Fruit fly (Drosophila melanogaster) whole organism, embryonic: ENCODE measurements around the gene CG14341.

ENCODE experiments used
- Aef1 ChIP-seq: fragments of 200-800 bp; sonication (Bioruptor generic); IDR thresholded peaks from 3 replicates; pipeline ENCODE4 v1.3.6; 2022; ENCODE audit warnings: missing biosample characterization, missing genetic modification characterization
- Bdp1 ChIP-seq: fragments of 200-800 bp; sonication (Bioruptor generic); optimal IDR thresholded peaks from 3 replicates; lab custom pipeline; 2016; ENCODE audit warnings: missing biosample characterization, missing genetic modification characterization
- BtbVII ChIP-seq: fragments of 200-800 bp; sonication (Bioruptor generic); optimal IDR thresholded peaks from 3 replicates; lab custom pipeline; 2017; ENCODE audit warnings: missing biosample characterization, mild to moderate bottlenecking, missing genetic modification characterization
- CG10959 ChIP-seq: fragments of 200-800 bp; sonication (Bioruptor generic); IDR thresholded peaks from 2 replicates; pipeline ENCODE4 v1.3.6; 2022; ENCODE audit warnings: missing biosample characterization, missing genetic modification characterization
- CG11085 ChIP-seq: fragments of 200-800 bp; sonication (Bioruptor generic); IDR thresholded peaks from 2 replicates; pipeline ENCODE4 v1.3.6; 2022; ENCODE audit warnings: missing biosample characterization, missing genetic modification characterization
- CG11247 ChIP-seq: fragments of 200-800 bp; sonication (Bioruptor generic); IDR thresholded peaks from 2 replicates; pipeline ENCODE4 v1.3.6; 2022; ENCODE audit warnings: missing biosample characterization, missing genetic modification characterization
- CG11695 ChIP-seq: fragments of 200-800 bp; sonication (Bioruptor generic); IDR thresholded peaks from 3 replicates; pipeline ENCODE4 v1.3.6; 2022; ENCODE audit warnings: missing biosample characterization, missing genetic modification characterization
- CG11723 ChIP-seq: fragments of 200-800 bp; sonication (Bioruptor generic); optimal IDR thresholded peaks from 2 replicates; lab custom pipeline; 2017; ENCODE audit warnings: missing biosample characterization, mild to moderate bottlenecking, missing genetic modification characterization
- CG12299 ChIP-seq: fragments of 200-800 bp; sonication (Bioruptor generic); optimal IDR thresholded peaks from 2 replicates; lab custom pipeline; 2018; ENCODE audit warnings: missing biosample characterization, mild to moderate bottlenecking, missing genetic modification characterization
- CG15479 ChIP-seq: fragments of 200-800 bp; sonication (Bioruptor generic); optimal IDR thresholded peaks from 3 replicates; lab custom pipeline; 2019; ENCODE audit warnings: missing biosample characterization, mild to moderate bottlenecking, missing genetic modification characterization, moderate library complexity
- CG18764 ChIP-seq: fragments of 200-800 bp; sonication (Bioruptor generic); optimal IDR thresholded peaks from 3 replicates; lab custom pipeline; 2016; ENCODE audit warnings: missing biosample characterization, missing genetic modification characterization
- CG32532 ChIP-seq: fragments of 200-800 bp; sonication (Bioruptor generic); IDR thresholded peaks from 2 replicates; pipeline ENCODE4 v1.3.6; 2022; ENCODE audit warnings: missing biosample characterization, missing genetic modification characterization
- CG32772 ChIP-seq: fragments of 200-800 bp; sonication (Bioruptor generic); IDR thresholded peaks from 2 replicates; pipeline ENCODE4 v1.3.6; 2022; ENCODE audit warnings: missing biosample characterization, missing genetic modification characterization
- CG34376 ChIP-seq: fragments of 200-800 bp; sonication (Bioruptor generic); optimal IDR thresholded peaks from 2 replicates; lab custom pipeline; 2018; ENCODE audit warnings: missing biosample characterization, mild to moderate bottlenecking, missing genetic modification characterization
- CG3847 ChIP-seq: fragments of 200-800 bp; sonication (Bioruptor generic); IDR thresholded peaks from 2 replicates; pipeline ENCODE4 v1.3.6; 2022; ENCODE audit warnings: missing biosample characterization, missing genetic modification characterization
- CG4707 ChIP-seq: fragments of 200-800 bp; sonication (Bioruptor generic); optimal IDR thresholded peaks from 2 replicates; lab custom pipeline; 2018; ENCODE audit warnings: missing biosample characterization, mild to moderate bottlenecking, missing genetic modification characterization, moderate library complexity
- CG6683 ChIP-seq: fragments of 200-800 bp; sonication (Bioruptor generic); optimal IDR thresholded peaks from 2 replicates; lab custom pipeline; 2017; ENCODE audit warnings: missing biosample characterization, mild to moderate bottlenecking, missing genetic modification characterization, missing genetic modification reagents
- CG6689 ChIP-seq: fragments of 200-800 bp; sonication (Bioruptor generic); IDR thresholded peaks from 2 replicates; pipeline ENCODE4 v1.3.6; 2022; ENCODE audit warnings: missing biosample characterization, missing genetic modification characterization
- CG7271 ChIP-seq: fragments of 200-800 bp; sonication (Bioruptor generic); optimal IDR thresholded peaks from 2 replicates; lab custom pipeline; 2018; ENCODE audit warnings: missing biosample characterization, mild to moderate bottlenecking, missing genetic modification characterization, moderate library complexity
- CG8089 ChIP-seq: fragments of 200-800 bp; sonication (Bioruptor generic); optimal IDR thresholded peaks from 3 replicates; lab custom pipeline; 2016; ENCODE audit warnings: missing biosample characterization, missing genetic modification characterization
- CG8281 ChIP-seq: fragments of 200-800 bp; sonication (Bioruptor generic); optimal IDR thresholded peaks from 2 replicates; lab custom pipeline; 2018; ENCODE audit warnings: missing biosample characterization, mild to moderate bottlenecking, missing genetic modification characterization, moderate library complexity
- CG9215 ChIP-seq: fragments of 200-800 bp; sonication (Bioruptor generic); IDR thresholded peaks from 2 replicates; pipeline ENCODE4 v1.3.6; 2022; ENCODE audit warnings: missing biosample characterization, missing genetic modification characterization
- CG9437 ChIP-seq: fragments of 200-800 bp; sonication (Bioruptor generic); optimal IDR thresholded peaks from 2 replicates; lab custom pipeline; 2018; ENCODE audit warnings: missing biosample characterization, mild to moderate bottlenecking, missing genetic modification characterization
- CG9817 ChIP-seq: fragments of 200-800 bp; sonication (Bioruptor generic); optimal IDR thresholded peaks from 2 replicates; lab custom pipeline; 2018; ENCODE audit warnings: missing biosample characterization, mild to moderate bottlenecking, missing genetic modification characterization, moderate library complexity
- CrebB ChIP-seq: fragments of 200-800 bp; sonication (Bioruptor generic); optimal IDR thresholded peaks from 3 replicates; lab custom pipeline; 2018; ENCODE audit warnings: missing biosample characterization, mild to moderate bottlenecking, missing genetic modification characterization
- D19B ChIP-seq: fragments of 200-800 bp; sonication (Bioruptor generic); optimal IDR thresholded peaks from 2 replicates; lab custom pipeline; 2017; ENCODE audit warnings: missing biosample characterization, mild to moderate bottlenecking, missing genetic modification characterization
- Dek ChIP-seq: fragments of 200-800 bp; sonication (Bioruptor generic); optimal IDR thresholded peaks from 3 replicates; lab custom pipeline; 2019; ENCODE audit warnings: missing biosample characterization, mild to moderate bottlenecking, missing genetic modification characterization, moderate library complexity
- Dfd ChIP-seq, 2 experiments: fragments of >200 bp; optimal IDR thresholded peaks; 2 replicates each; lab custom pipeline; 2017; ENCODE audit warnings: missing biosample characterization in 2 of 2, missing genetic modification characterization in 2 of 2
- Eip74EF ChIP-seq, 2 experiments: fragments of 200-800 bp in 1 of 2; fragments of >200 bp in 1 of 2; sonication (Bioruptor generic) in 1 of 2; optimal IDR thresholded peaks; 2 replicates each; lab custom pipeline; 2017 to 2019; ENCODE audit warnings: missing biosample characterization in 2 of 2, missing genetic modification characterization in 2 of 2, mild to moderate bottlenecking in 1 of 2, moderate library complexity in 1 of 2
- Ets65A ChIP-seq: fragments of 200-800 bp; sonication (Bioruptor generic); peaks from one replicate; lab custom pipeline; 2016; ENCODE audit warnings: missing biosample characterization, missing genetic modification characterization
- HLH54F ChIP-seq: fragments of 200-800 bp; sonication (Bioruptor generic); optimal IDR thresholded peaks from 3 replicates; lab custom pipeline; 2016; ENCODE audit warnings: missing biosample characterization, missing genetic modification characterization
- HLHmδ ChIP-seq: fragments of 200-800 bp; sonication (Bioruptor generic); optimal IDR thresholded peaks from 2 replicates; lab custom pipeline; 2018; ENCODE audit warnings: missing biosample characterization, mild to moderate bottlenecking, missing genetic modification characterization, moderate library complexity
- Meics ChIP-seq: fragments of 200-800 bp; sonication (Bioruptor generic); optimal IDR thresholded peaks from 2 replicates; lab custom pipeline; 2017; ENCODE audit warnings: missing biosample characterization, mild to moderate bottlenecking, missing genetic modification characterization
- Mrtf ChIP-seq: fragments of 200-800 bp; sonication (Bioruptor generic); IDR thresholded peaks from 3 replicates; pipeline ENCODE4 v1.3.6; 2022; ENCODE audit warnings: missing biosample characterization, missing genetic modification characterization
- Nf-YB ChIP-seq: fragments of 200-800 bp; sonication (Bioruptor generic); optimal IDR thresholded peaks from 3 replicates; lab custom pipeline; 2019; ENCODE audit warnings: missing biosample characterization, mild to moderate bottlenecking, missing genetic modification characterization, moderate library complexity
- Ptx1 ChIP-seq: fragments of 200-800 bp; sonication (Bioruptor generic); IDR thresholded peaks from 2 replicates; pipeline ENCODE4 v1.3.6; 2022; ENCODE audit warnings: missing biosample characterization, missing genetic modification characterization
- Rfx ChIP-seq: fragments of 200-800 bp; sonication (Bioruptor generic); IDR thresholded peaks from 2 replicates; pipeline ENCODE4 v1.3.6; 2022; ENCODE audit warnings: missing biosample characterization, missing genetic modification characterization
- ac ChIP-seq: fragments of 200-800 bp; sonication (Bioruptor generic); optimal IDR thresholded peaks from 3 replicates; lab custom pipeline; 2017; ENCODE audit warnings: missing biosample characterization, mild to moderate bottlenecking, missing genetic modification characterization
- bab2 ChIP-seq: fragments of 200-800 bp; sonication (Bioruptor generic); optimal IDR thresholded peaks from 2 replicates; lab custom pipeline; 2016; ENCODE audit warnings: missing biosample characterization, missing genetic modification characterization
- cas ChIP-seq: fragments of 200-800 bp; sonication (Bioruptor generic); IDR thresholded peaks from 2 replicates; pipeline ENCODE4 v1.3.6; 2022; ENCODE audit warnings: missing biosample characterization, missing genetic modification characterization
- da ChIP-seq: fragments of 200-800 bp; sonication (Bioruptor generic); optimal IDR thresholded peaks from 2 replicates; lab custom pipeline; 2016; ENCODE audit warnings: missing biosample characterization, missing genetic modification characterization
- fru ChIP-seq: fragments of >200 bp; optimal IDR thresholded peaks from 2 replicates; lab custom pipeline; 2017
- maf-S ChIP-seq: fragments of 200-800 bp; sonication (Bioruptor generic); optimal IDR thresholded peaks from 2 replicates; lab custom pipeline; 2016; ENCODE audit warnings: missing biosample characterization, missing genetic modification characterization
- mld ChIP-seq: fragments of 200-800 bp; sonication (Bioruptor generic); IDR thresholded peaks from 3 replicates; pipeline ENCODE4 v1.3.6; 2022; ENCODE audit warnings: missing biosample characterization, missing genetic modification characterization; ENCODE audit not compliant: partially characterized antibody
- nerfin-2 ChIP-seq: fragments of 200-800 bp; sonication (Bioruptor generic); IDR thresholded peaks from 2 replicates; pipeline ENCODE4 v1.3.6; 2022; ENCODE audit warnings: missing biosample characterization, missing genetic modification characterization; ENCODE audit not compliant: partially characterized antibody
- onecut ChIP-seq: fragments of 200-800 bp; sonication (Bioruptor generic); IDR thresholded peaks from 2 replicates; pipeline ENCODE4 v1.3.6; 2022; ENCODE audit warnings: missing biosample characterization, missing genetic modification characterization
- org-1 ChIP-seq: fragments of 200-800 bp; sonication (Bioruptor generic); optimal IDR thresholded peaks from 2 replicates; lab custom pipeline; 2017; ENCODE audit warnings: missing biosample characterization, missing genetic modification characterization
- p53 ChIP-seq: fragments of 200-800 bp; sonication (Bioruptor generic); optimal IDR thresholded peaks from 2 replicates; lab custom pipeline; 2016; ENCODE audit warnings: missing biosample characterization, missing genetic modification characterization
- phol ChIP-seq: fragments of 200-800 bp; sonication (Bioruptor generic); optimal IDR thresholded peaks from 3 replicates; lab custom pipeline; 2018; ENCODE audit warnings: missing biosample characterization, mild to moderate bottlenecking, missing genetic modification characterization, moderate library complexity
- shn ChIP-seq: fragments of 200-800 bp; sonication (Bioruptor generic); optimal IDR thresholded peaks from 3 replicates; lab custom pipeline; 2016; ENCODE audit warnings: missing biosample characterization, missing genetic modification characterization
- vnd ChIP-seq: fragments of 200-800 bp; sonication (Bioruptor generic); IDR thresholded peaks from 3 replicates; pipeline ENCODE4 v1.3.6; 2022; ENCODE audit warnings: missing biosample characterization, missing genetic modification characterization; ENCODE audit not compliant: partially characterized antibody
- z ChIP-seq: fragments of 200-800 bp; sonication (Bioruptor generic); IDR thresholded peaks from 3 replicates; pipeline ENCODE4 v1.3.6; 2022; ENCODE audit warnings: missing biosample characterization, missing genetic modification characterization
- zfh1 ChIP-seq: fragments of 200-800 bp; sonication (Bioruptor generic); IDR thresholded peaks from 3 replicates; pipeline ENCODE4 v1.3.6; 2022; ENCODE audit warnings: missing biosample characterization, missing genetic modification characterization

The CG14341 gene

dm6 chr2L:1177522-1177921 is 11.2 kb downstream of the CG14341 start, which contains the start of gene CG4896 (continued):
- no peak for TF ChIP-seq CG11723 (GFP tag; lab: Kevin White, UChicago)
- TF ChIP-seq Rfx (GFP tag; lab: Robert Waterston, UW), result peak; percentile 63
- TF ChIP-seq CG12299 (tag; lab: Kevin White, UChicago), result no peak
- no peak for TF ChIP-seq HLHmδ
- TF ChIP-seq CG7271 (tag; lab: Kevin White, UChicago), result no peak
- TF ChIP-seq Dek (tag; lab: Kevin White, UChicago), result no peak
- TF ChIP-seq cas, result no peak
- TF ChIP-seq CG11247 (GFP tag; lab: Robert Waterston, UW), result no peak
- peak; percentile 62 for TF ChIP-seq nerfin-2 (GFP tag; lab: Robert Waterston, UW)
- TF ChIP-seq Nf-YB, result no peak
- TF ChIP-seq CG18764, result no peak
- no peak for TF ChIP-seq CG8281
- no peak; the same call in 1 of the 2 replicates for TF ChIP-seq onecut
- TF ChIP-seq CG4707 (GFP tag; lab: Kevin White, UChicago), result no peak
- TF ChIP-seq shn, result peak; percentile 10
- TF ChIP-seq maf-S (GFP tag; lab: Kevin White, UChicago), result no peak
- no peak for TF ChIP-seq Meics (GFP tag; lab: Kevin White, UChicago)
- TF ChIP-seq CG15479 (GFP tag; lab: Kevin White, UChicago), result no peak
- peak; percentile 38; the same call in 1 of the 3 replicates for TF ChIP-seq vnd (GFP tag; lab: Robert Waterston, UW)
- no peak for TF ChIP-seq CG6683 (GFP tag; lab: Kevin White, UChicago)
- no peak for TF ChIP-seq ac (GFP tag; lab: Kevin White, UChicago)
- TF ChIP-seq CG34376 (GFP tag; lab: Kevin White, UChicago), result peak; percentile 7
- TF ChIP-seq Mrtf, result no peak
- TF ChIP-seq Bdp1 (GFP tag; lab: Kevin White, UChicago), result no peak
- TF ChIP-seq CG11085 (GFP tag; lab: Robert Waterston, UW), result no peak
- TF ChIP-seq CG10959 (GFP tag; lab: Robert Waterston, UW), result no peak
- no peak for TF ChIP-seq Aef1 (GFP tag; lab: Robert Waterston, UW)
- peak; percentile 37 for TF ChIP-seq CG3847 (GFP tag; lab: Robert Waterston, UW)
- no peak for TF ChIP-seq CG9817 (tag; lab: Kevin White, UChicago)
- TF ChIP-seq CrebB (tag; lab: Kevin White, UChicago), result no peak
- TF ChIP-seq phol, result peak; percentile 17
- TF ChIP-seq CG11695, result no peak
- TF ChIP-seq bab2 (GFP tag; lab: Kevin White, UChicago), result no peak
- TF ChIP-seq BtbVII (GFP tag; lab: Kevin White, UChicago), result no peak
- TF ChIP-seq CG9215 (GFP tag; lab: Robert Waterston, UW), result no peak
- no peak for TF ChIP-seq fru (lab: Kevin White, UChicago)
- TF ChIP-seq da (GFP tag; lab: Kevin White, UChicago), result no peak
- no peak for TF ChIP-seq D19B (GFP tag; lab: Kevin White, UChicago)
- TF ChIP-seq HLH54F (GFP tag; lab: Kevin White, UChicago), result no peak
- no peak for TF ChIP-seq CG8089 (GFP tag; lab: Kevin White, UChicago)
- TF ChIP-seq mld, result no peak
- TF ChIP-seq CG32532 (GFP tag; lab: Robert Waterston, UW), result no peak
- no peak for TF ChIP-seq Ptx1
- no peak for TF ChIP-seq z (GFP tag; lab: Robert Waterston, UW)
- no peak for TF ChIP-seq p53 (GFP tag; lab: Kevin White, UChicago)
- no peak for TF ChIP-seq CG6689 (GFP tag; lab: Robert Waterston, UW)
- no peak for TF ChIP-seq Dfd (GFP tag; optimal IDR thresholded peaks at IDR 0.05; lab: Kevin White, UChicago)
- no peak for TF ChIP-seq CG9437
- TF ChIP-seq Ets65A (GFP tag; lab: Kevin White, UChicago), result no peak
- no peak for TF ChIP-seq org-1 (GFP tag; lab: Kevin White, UChicago)
- no peak for TF ChIP-seq Eip74EF (GFP tag; optimal IDR thresholded peaks at IDR 0.05; lab: Kevin White, UChicago)
- TF ChIP-seq CG32772 (GFP tag; lab: Robert Waterston, UW), result no peak; the same call in 1 of the 2 replicates
- TF ChIP-seq zfh1 (GFP tag; lab: Robert Waterston, UW), result no peak
